Worm (Caenorhabditis elegans) whole organism, L1 larva: Measurements from ENCODE around the gene F49C5.10.

ENCODE experiments used
- C04F5.9 ChIP-seq: sonication (generic microtip); optimal IDR thresholded peaks from 2 replicates; lab custom pipeline; 2016; ENCODE audit warnings: missing genetic modification characterization, missing compliant biosample characterization
- F16B12.6 ChIP-seq: fragments of 150-350 bp; optimal IDR thresholded peaks from 2 replicates; lab custom pipeline; 2014; ENCODE audit warnings: missing biosample characterization, missing genetic modification characterization
- Y116A8C.19 ChIP-seq: sonication (generic microtip); optimal IDR thresholded peaks from 2 replicates; lab custom pipeline; 2016; ENCODE audit warnings: missing compliant biosample characterization, missing genetic modification characterization, borderline replicate concordance
- blmp-1 ChIP-seq: fragments of 150-350 bp; optimal IDR thresholded peaks from 2 replicates; lab custom pipeline; 2014; ENCODE audit warnings: missing biosample characterization, missing genetic modification characterization
- ceh-63 ChIP-seq: fragments of 200-800 bp; sonication (Bioruptor generic); optimal IDR thresholded peaks from 2 replicates; lab custom pipeline; 2018; ENCODE audit warnings: mild to moderate bottlenecking, missing genetic modification characterization, missing compliant biosample characterization
- ceh-88 ChIP-seq: fragments of 200-800 bp; sonication (Bioruptor generic); IDR thresholded peaks from 2 replicates; pipeline ENCODE4 v1.3.6; 2022; ENCODE audit warnings: missing genetic modification characterization, missing compliant biosample characterization
- ces-1 ChIP-seq: fragments of 150-350 bp; optimal IDR thresholded peaks from 2 replicates; lab custom pipeline; 2014; ENCODE audit warnings: missing biosample characterization, missing genetic modification reagents, missing genetic modification characterization
- egl-27 ChIP-seq, 2 experiments: fragments of 150-350 bp in 1 of 2; sonication (generic microtip); optimal IDR thresholded peaks; 3 replicates each; lab custom pipeline; 2017 to 2018; ENCODE audit warnings: missing biosample characterization in 2 of 2, missing genetic modification characterization in 2 of 2, missing genetic modification reagents in 2 of 2
- elt-2 ChIP-seq: sonication (generic microtip); optimal IDR thresholded peaks from 2 replicates; lab custom pipeline; 2016; ENCODE audit warnings: missing genetic modification characterization, mild to moderate bottlenecking, inconsistent platforms, missing compliant biosample characterization, missing genetic modification reagents
- elt-3 ChIP-seq, 6 experiments: fragments of 150-350 bp in 1 of 6; sonication (generic microtip); optimal IDR thresholded peaks; 2 replicates each; lab custom pipeline; 2017 to 2018; ENCODE audit warnings: missing biosample characterization in 6 of 6, missing genetic modification characterization in 6 of 6, inconsistent platforms in 1 of 6
- fkh-10 ChIP-seq: sonication (generic microtip); optimal IDR thresholded peaks from 2 replicates; lab custom pipeline; 2017; ENCODE audit warnings: missing biosample characterization, missing genetic modification reagents, missing genetic modification characterization
- fkh-4 ChIP-seq: sonication (generic microtip); optimal IDR thresholded peaks from 2 replicates; lab custom pipeline; 2016; ENCODE audit warnings: missing compliant biosample characterization, missing genetic modification characterization, borderline replicate concordance
- lin-15B ChIP-seq: fragments of 150-350 bp; sonication (generic microtip); optimal IDR thresholded peaks from 3 replicates; lab custom pipeline; 2014; ENCODE audit warnings: missing biosample characterization, missing genetic modification characterization
- lin-39 ChIP-seq: fragments of 150-350 bp; optimal IDR thresholded peaks from 2 replicates; lab custom pipeline; 2014; ENCODE audit warnings: missing biosample characterization, missing genetic modification reagents, missing genetic modification characterization
- lir-3 ChIP-seq: sonication (generic microtip); optimal IDR thresholded peaks from 2 replicates; lab custom pipeline; 2016; ENCODE audit warnings: mild to moderate bottlenecking, missing genetic modification characterization, moderate library complexity, missing compliant biosample characterization; ENCODE audit not compliant: poor library complexity
- mdl-1 ChIP-seq, 2 experiments: fragments of 150-350 bp; optimal IDR thresholded peaks; 2 replicates each; lab custom pipeline; 2014 to 2017; ENCODE audit warnings: missing biosample characterization in 2 of 2, missing genetic modification characterization in 2 of 2, inconsistent platforms in 1 of 2
- nhr-19 ChIP-seq: fragments of 200-800 bp; sonication (Bioruptor generic); conservative IDR thresholded peaks from 2 replicates; pipeline ENCODE4 v1.3.6; 2022; ENCODE audit warnings: missing genetic modification characterization, missing compliant biosample characterization
- nhr-20 ChIP-seq: sonication (generic microtip); optimal IDR thresholded peaks from 2 replicates; lab custom pipeline; 2016; ENCODE audit warnings: mild to moderate bottlenecking, missing genetic modification characterization, missing compliant biosample characterization
- nhr-28 ChIP-seq: fragments of 150-350 bp; optimal IDR thresholded peaks from 2 replicates; lab custom pipeline; 2014; ENCODE audit warnings: missing biosample characterization, missing genetic modification characterization
- nhr-47 ChIP-seq: sonication (generic microtip); optimal IDR thresholded peaks from 2 replicates; lab custom pipeline; 2016; ENCODE audit warnings: mild to moderate bottlenecking, missing genetic modification characterization, moderate library complexity, missing compliant biosample characterization
- nhr-77 ChIP-seq: fragments of 150-350 bp; optimal IDR thresholded peaks from 2 replicates; lab custom pipeline; 2014; ENCODE audit warnings: missing biosample characterization, missing genetic modification characterization
- nhr-85 ChIP-seq: sonication (generic microtip); peaks from one replicate; lab custom pipeline; 2016; ENCODE audit warnings: missing genetic modification characterization, inconsistent platforms, missing compliant biosample characterization
- pag-3 ChIP-seq: sonication (generic microtip); optimal IDR thresholded peaks from 2 replicates; lab custom pipeline; 2017; ENCODE audit warnings: missing genetic modification characterization, mild to moderate bottlenecking, missing compliant biosample characterization, antibody characterized with exemption, borderline replicate concordance; ENCODE audit not compliant: insufficient read depth
- pqm-1 ChIP-seq: sonication (generic microtip); optimal IDR thresholded peaks from 3 replicates; lab custom pipeline; 2017; ENCODE audit warnings: missing biosample characterization, missing genetic modification characterization
- rnt-1 ChIP-seq: sonication (generic microtip); optimal IDR thresholded peaks from 2 replicates; lab custom pipeline; 2016; ENCODE audit warnings: mild to moderate bottlenecking, missing genetic modification characterization, moderate library complexity, missing compliant biosample characterization
- skn-1 ChIP-seq: fragments of 150-350 bp; optimal IDR thresholded peaks from 2 replicates; lab custom pipeline; 2014; ENCODE audit warnings: missing biosample characterization, missing genetic modification characterization
- snu-23 ChIP-seq: sonication (generic microtip); optimal IDR thresholded peaks from 2 replicates; lab custom pipeline; 2016; ENCODE audit warnings: missing genetic modification characterization, missing compliant biosample characterization
- sox-4 ChIP-seq: sonication (generic microtip); optimal IDR thresholded peaks from 2 replicates; lab custom pipeline; 2016; ENCODE audit warnings: missing genetic modification characterization, missing compliant biosample characterization
- sup-37 ChIP-seq: fragments of 200-800 bp; sonication (Bioruptor generic); optimal IDR thresholded peaks from 2 replicates; lab custom pipeline; 2018; ENCODE audit warnings: mild to moderate bottlenecking, missing genetic modification characterization, missing compliant biosample characterization
- unc-30 ChIP-seq: sonication (generic microtip); optimal IDR thresholded peaks from 2 replicates; lab custom pipeline; 2017; ENCODE audit warnings: missing biosample characterization, missing genetic modification characterization
- zag-1 ChIP-seq: fragments of 150-350 bp; optimal IDR thresholded peaks from 2 replicates; lab custom pipeline; 2014; ENCODE audit warnings: missing biosample characterization, missing genetic modification characterization
- zip-4 ChIP-seq: fragments of 200-800 bp; sonication (Bioruptor generic); optimal IDR thresholded peaks from 2 replicates; lab custom pipeline; 2018; ENCODE audit warnings: mild to moderate bottlenecking, missing genetic modification characterization, moderate library complexity, missing compliant biosample characterization
- ztf-11 ChIP-seq, 2 experiments: sonication (generic microtip); optimal IDR thresholded peaks; 2 replicates each; lab custom pipeline; 2016 to 2017; ENCODE audit warnings: missing genetic modification characterization in 2 of 2, missing biosample characterization in 1 of 2, missing compliant biosample characterization in 1 of 2

F49C5.10 gene

DNA sequence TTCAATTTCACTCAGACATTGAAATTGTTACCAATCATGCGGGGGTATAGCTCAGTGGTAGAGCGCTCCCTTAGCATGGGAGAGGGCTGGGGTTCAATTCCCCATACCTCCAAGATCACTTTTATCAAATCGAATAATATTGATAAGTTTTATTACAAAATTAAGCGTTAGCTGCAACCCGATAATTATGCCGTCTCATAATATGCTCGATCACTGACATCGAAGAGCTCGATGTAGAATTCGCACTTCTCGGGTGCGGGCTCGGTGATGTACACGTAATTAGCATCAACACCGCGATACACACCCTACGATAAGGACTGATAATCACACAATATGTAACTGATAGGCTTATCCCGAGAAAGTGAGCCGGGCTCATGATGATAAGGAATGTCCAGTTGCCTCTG lies 4.0 kb upstream of the F49C5.10 start:
- TF ChIP-seq rnt-1 (tag; lab: Kevin White, UChicago) (no peak), elt-2 (tag; lab: Kevin White, UChicago) (peak; percentile 56)

DNA sequence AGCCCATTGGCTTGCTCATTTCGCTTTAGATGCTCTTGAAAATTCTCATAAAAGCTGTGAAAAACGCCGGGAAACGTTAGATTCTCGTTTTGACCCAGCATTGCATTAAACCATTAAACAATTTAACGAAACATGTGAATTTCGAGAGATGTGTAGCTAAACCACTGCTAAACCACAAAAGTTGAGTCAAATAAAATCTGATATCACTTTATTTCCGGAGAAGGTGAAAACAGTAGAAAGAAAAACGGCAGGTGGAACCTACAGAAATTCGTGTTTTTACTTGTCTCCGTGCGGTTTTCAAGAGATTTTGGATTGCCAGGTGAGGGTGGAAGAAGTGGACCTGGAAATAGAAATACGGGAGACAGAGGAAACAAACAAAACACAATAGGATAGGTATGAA lies 2.0 kb upstream of the F49C5.10 start, which contains the start of gene F49C5.9:
F49C5.9 (minus strand) TSS at position 101 of the 400 bp plus-strand sequence.
- TF ChIP-seq unc-30, result no peak
- no peak for TF ChIP-seq skn-1 (tag; lab: Kevin White, UChicago)
- no peak for TF ChIP-seq Y116A8C.19 (tag; lab: Kevin White, UChicago)
- TF ChIP-seq nhr-20 (tag; lab: Kevin White, UChicago), result no peak
- TF ChIP-seq lin-15B (tag; lab: Kevin White, UChicago), result no peak
- TF ChIP-seq lir-3 (tag; lab: Kevin White, UChicago), result no peak
- TF ChIP-seq ceh-63 (GFP tag; lab: Kevin White, UChicago), result no peak
- no peak for TF ChIP-seq lin-39 (tag; lab: Kevin White, UChicago)
- TF ChIP-seq fkh-10 (GFP tag; lab: Kevin White, UChicago), result no peak
- TF ChIP-seq ztf-11 (tag; optimal IDR thresholded peaks at IDR 0.05; lab: Kevin White, UChicago), result no peak
- no peak for TF ChIP-seq elt-3 (tag; optimal IDR thresholded peaks at IDR 0.05; lab: Kevin White, UChicago)
- TF ChIP-seq nhr-19, result no peak
- no peak for TF ChIP-seq pag-3 (tag; lab: Kevin White, UChicago)

DNA sequence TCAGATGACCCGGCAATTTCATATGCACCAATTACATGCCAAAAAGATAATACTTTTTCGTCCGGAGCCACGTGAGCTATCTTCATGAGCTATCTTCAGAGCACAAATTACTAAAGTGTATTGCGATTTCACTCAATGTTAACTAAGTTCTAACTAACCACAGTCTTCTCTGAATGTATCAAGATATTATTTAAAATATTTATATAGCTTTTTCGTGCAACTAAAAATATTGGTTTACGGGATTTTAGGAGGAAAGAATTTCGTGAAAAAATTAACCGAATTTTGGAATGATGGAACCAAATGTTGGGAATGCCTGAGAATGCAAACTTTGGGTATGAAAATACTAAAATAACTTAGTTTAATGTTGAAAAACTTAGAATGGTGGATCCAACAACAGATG lies 991 bp downstream of the F49C5.10 start, which contains the start of gene F49C5.16:
F49C5.16 (plus strand) TSS at position 301 of the 400 bp plus-strand sequence.
- TF ChIP-seq C04F5.9 (tag; lab: Kevin White, UChicago) (no peak), lin-39 (tag; lab: Kevin White, UChicago) (no peak), ceh-88 (GFP tag; lab: Robert Waterston, UW) (no peak), egl-27 (tag; optimal IDR thresholded peaks at IDR 0.05; lab: Kevin White, UChicago) (no peak), snu-23 (GFP tag; lab: Kevin White, UChicago) (no peak), mdl-1 (tag; optimal IDR thresholded peaks at IDR 0.05; lab: Kevin White, UChicago) (no peak), F16B12.6 (no peak), zag-1 (tag; lab: Kevin White, UChicago) (no peak)

DNA sequence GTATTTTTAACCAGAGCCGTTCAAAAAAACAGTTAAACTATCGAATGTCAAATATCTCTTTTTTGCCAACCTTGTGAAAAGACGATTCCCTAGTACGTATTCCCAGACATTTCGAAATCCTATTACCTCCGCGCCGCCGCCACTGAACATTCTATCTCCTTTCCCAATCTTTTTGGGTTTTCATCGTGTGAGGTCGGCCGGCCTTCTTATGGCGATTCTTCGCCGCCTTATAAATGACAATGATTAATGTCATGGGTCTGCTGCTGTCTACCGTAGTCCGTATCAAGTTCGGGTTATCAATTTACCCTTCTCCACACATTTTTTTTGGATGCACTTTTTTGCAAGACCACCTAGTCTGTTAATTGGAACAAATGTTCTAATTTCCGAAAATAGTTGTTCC lies 3.1 kb downstream of the F49C5.10 start:
- peak; percentile 8 for TF ChIP-seq blmp-1 (tag; lab: Kevin White, UChicago)
- TF ChIP-seq ces-1 (GFP tag; lab: Kevin White, UChicago), result no peak
- peak; percentile 55 for TF ChIP-seq nhr-85 (tag; lab: Kevin White, UChicago)

DNA sequence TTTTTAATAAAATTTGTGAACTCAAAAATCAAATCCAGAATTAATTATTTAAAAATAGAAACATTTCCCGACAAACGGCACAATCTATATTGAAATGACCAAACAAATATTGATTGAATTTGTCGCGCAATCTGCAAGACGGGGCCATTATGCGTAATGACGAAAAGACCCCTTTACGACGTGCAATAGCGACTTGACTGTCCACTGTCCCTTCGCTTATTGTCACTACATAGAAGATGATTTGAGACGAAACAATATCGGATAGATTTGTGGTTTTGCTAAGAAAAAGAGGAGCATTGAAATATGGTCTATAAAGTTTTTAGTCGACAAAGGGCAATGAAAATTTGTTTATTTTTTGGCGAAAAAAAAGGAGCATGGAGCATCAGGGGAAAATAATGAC lies 4.4 kb downstream of the F49C5.10 start:
- TF ChIP-seq pqm-1 (no peak), sox-4 (tag; lab: Kevin White, UChicago) (no peak), nhr-47 (tag; lab: Kevin White, UChicago) (no peak), fkh-4 (tag; lab: Kevin White, UChicago) (no peak), zip-4 (GFP tag; lab: Kevin White, UChicago) (no peak), nhr-77 (no peak), F16B12.6 (no peak), nhr-28 (tag; lab: Kevin White, UChicago) (no peak), sup-37 (GFP tag; lab: Kevin White, UChicago) (no peak), nhr-85 (tag; lab: Kevin White, UChicago) (no peak), lin-15B (tag; lab: Kevin White, UChicago) (no peak)
- TF ChIP-seq, all 84 proteins: peak for 0
